Worm (Caenorhabditis elegans) whole organism, young adult: ENCODE results near the gene R04B3.2.

Source experiments
- C06A6.2 ChIP-seq: fragments of 200-800 bp; sonication (Bioruptor generic); conservative IDR thresholded peaks from 2 replicates; pipeline ENCODE4 v1.3.6; 2022; ENCODE audit warnings: missing genetic modification characterization, missing compliant biosample characterization
- F10E7.11 ChIP-seq: sonication (generic microtip); optimal IDR thresholded peaks from 2 replicates; lab custom pipeline; 2017; ENCODE audit warnings: mild to moderate bottlenecking, missing genetic modification characterization, moderate library complexity, missing compliant biosample characterization
- F33H1.4 ChIP-seq: fragments of 200-800 bp; sonication (Bioruptor generic); IDR thresholded peaks from 2 replicates; pipeline ENCODE4 v1.3.6; 2022; ENCODE audit warnings: missing genetic modification reagents, missing genetic modification characterization, missing compliant biosample characterization
- F37B4.10 ChIP-seq: fragments of 200-800 bp; sonication (Bioruptor generic); IDR thresholded peaks from 2 replicates; pipeline ENCODE4 v1.3.6; 2022; ENCODE audit warnings: missing genetic modification characterization, missing compliant biosample characterization
- F39B2.1 ChIP-seq: fragments of 200-800 bp; sonication (Bioruptor generic); IDR thresholded peaks from 2 replicates; pipeline ENCODE4 v1.3.6; 2022; ENCODE audit warnings: missing genetic modification reagents, missing genetic modification characterization, missing compliant biosample characterization
- F49E8.2 ChIP-seq: sonication (generic microtip); optimal IDR thresholded peaks from 3 replicates; lab custom pipeline; 2017; ENCODE audit warnings: missing genetic modification characterization, mild to moderate bottlenecking, missing compliant biosample characterization, antibody characterized with exemption, moderate library complexity; ENCODE audit not compliant: insufficient read depth
- F55B11.4 ChIP-seq: sonication (generic microtip); optimal IDR thresholded peaks from 2 replicates; lab custom pipeline; 2016; ENCODE audit warnings: missing compliant biosample characterization, missing genetic modification characterization, borderline replicate concordance; ENCODE audit not compliant: insufficient read depth
- K12H6.12 ChIP-seq: fragments of 200-800 bp; sonication (Bioruptor generic); optimal IDR thresholded peaks from 2 replicates; lab custom pipeline; 2018; ENCODE audit warnings: mild to moderate bottlenecking, missing genetic modification characterization, missing compliant biosample characterization
- T26A5.8 ChIP-seq: sonication (generic microtip); optimal IDR thresholded peaks from 2 replicates; lab custom pipeline; 2016; ENCODE audit warnings: missing genetic modification characterization, missing compliant biosample characterization
- Y56A3A.18 ChIP-seq: fragments of 200-800 bp; sonication (Bioruptor generic); IDR thresholded peaks from 2 replicates; pipeline ENCODE4 v1.3.6; 2022; ENCODE audit warnings: missing genetic modification reagents, missing genetic modification characterization, missing compliant biosample characterization
- Y67H2A.10 ChIP-seq: fragments of 200-800 bp; sonication (Bioruptor generic); conservative IDR thresholded peaks from 2 replicates; pipeline ENCODE4 v1.3.6; 2022; ENCODE audit warnings: missing genetic modification reagents, missing genetic modification characterization, missing compliant biosample characterization
- bed-1 ChIP-seq: fragments of 200-800 bp; sonication (Bioruptor generic); IDR thresholded peaks from 2 replicates; pipeline ENCODE4 v1.3.6; 2022; ENCODE audit warnings: missing genetic modification reagents, missing genetic modification characterization, missing compliant biosample characterization
- cebp-1 ChIP-seq, 2 experiments: fragments of 200-800 bp in 1 of 2; sonication (Bioruptor generic) in 1 of 2; sonication (generic microtip) in 1 of 2; IDR thresholded peaks in 1 of 2; optimal IDR thresholded peaks in 1 of 2; 2 replicates each; pipeline versions ENCODE4 v1.3.6 to Lab custom; 2017 to 2022; ENCODE audit warnings: missing compliant biosample characterization in 2 of 2, missing genetic modification characterization in 2 of 2, mild to moderate bottlenecking in 1 of 2, missing genetic modification reagents in 1 of 2, moderate library complexity in 1 of 2
- ceh-40 ChIP-seq: fragments of 200-800 bp; sonication (Bioruptor generic); IDR thresholded peaks from 2 replicates; pipeline ENCODE4 v1.3.6; 2022; ENCODE audit warnings: missing genetic modification characterization, missing compliant biosample characterization
- chd-7 ChIP-seq: sonication (generic microtip); optimal IDR thresholded peaks from 2 replicates; lab custom pipeline; 2016; ENCODE audit warnings: mild to moderate bottlenecking, missing genetic modification characterization, moderate library complexity, missing compliant biosample characterization
- dox-1 ChIP-seq: fragments of 200-800 bp; sonication (Bioruptor generic); IDR thresholded peaks from 2 replicates; pipeline ENCODE4 v1.3.6; 2022; ENCODE audit warnings: missing genetic modification reagents, missing genetic modification characterization, missing compliant biosample characterization
- egrh-3 ChIP-seq: fragments of 200-800 bp; sonication (Bioruptor generic); IDR thresholded peaks from 2 replicates; pipeline ENCODE4 v1.3.6; 2022; ENCODE audit warnings: missing genetic modification reagents, missing genetic modification characterization, missing compliant biosample characterization
- ekl-4 ChIP-seq: fragments of 200-800 bp; sonication (Bioruptor generic); IDR thresholded peaks from 2 replicates; pipeline ENCODE4 v1.3.6; 2022; ENCODE audit warnings: missing genetic modification reagents, missing genetic modification characterization, missing compliant biosample characterization
- gei-17 ChIP-seq: fragments of 200-800 bp; sonication (Bioruptor generic); optimal IDR thresholded peaks from 2 replicates; lab custom pipeline; 2018; ENCODE audit warnings: mild to moderate bottlenecking, missing genetic modification characterization, missing compliant biosample characterization
- hlh-12 ChIP-seq: sonication (generic microtip); optimal IDR thresholded peaks from 2 replicates; lab custom pipeline; 2016; ENCODE audit warnings: missing genetic modification characterization, missing compliant biosample characterization
- hmg-1.2 ChIP-seq: fragments of 200-800 bp; sonication (Bioruptor generic); IDR thresholded peaks from 2 replicates; pipeline ENCODE4 v1.3.6; 2022; ENCODE audit warnings: missing genetic modification reagents, missing genetic modification characterization, missing compliant biosample characterization
- let-607 ChIP-seq, 2 experiments: fragments of 200-800 bp in 1 of 2; sonication (Bioruptor generic) in 1 of 2; sonication (generic microtip) in 1 of 2; optimal IDR thresholded peaks; 2 replicates each; lab custom pipeline; 2016 to 2018; ENCODE audit warnings: mild to moderate bottlenecking in 2 of 2, missing compliant biosample characterization in 2 of 2, missing genetic modification characterization in 2 of 2, moderate library complexity in 2 of 2, missing genotype in 1 of 2
- lin-35 ChIP-seq, 3 experiments: fragments of 150-350 bp in 2 of 3; sonication (generic microtip) in 1 of 3; optimal IDR thresholded peaks; 2 replicates each; lab custom pipeline; 2014 to 2018; ENCODE audit warnings: missing biosample characterization in 3 of 3, missing genetic modification characterization in 3 of 3, missing genetic modification reagents in 3 of 3
- lin-40 ChIP-seq: sonication (generic microtip); optimal IDR thresholded peaks from 2 replicates; lab custom pipeline; 2016; ENCODE audit warnings: missing genetic modification characterization, mild to moderate bottlenecking, missing compliant biosample characterization, missing genotype, missing genetic modification reagents
- madf-10 ChIP-seq: sonication (generic microtip); optimal IDR thresholded peaks from 2 replicates; lab custom pipeline; 2016; ENCODE audit warnings: mild to moderate bottlenecking, missing genetic modification characterization, missing compliant biosample characterization
- mcd-1 ChIP-seq: fragments of 200-800 bp; sonication (Bioruptor generic); IDR thresholded peaks from 2 replicates; pipeline ENCODE4 v1.3.6; 2022; ENCODE audit warnings: missing genetic modification reagents, missing genetic modification characterization, missing compliant biosample characterization
- mes-4 ChIP-seq: sonication (generic microtip); optimal IDR thresholded peaks from 2 replicates; lab custom pipeline; 2016; ENCODE audit warnings: missing genotype, missing genetic modification characterization, missing compliant biosample characterization
- nhr-27 ChIP-seq: fragments of 200-800 bp; sonication (Bioruptor generic); optimal IDR thresholded peaks from 2 replicates; lab custom pipeline; 2018; ENCODE audit warnings: mild to moderate bottlenecking, missing genetic modification characterization, moderate library complexity, missing compliant biosample characterization
- nhr-80 ChIP-seq: sonication (generic microtip); optimal IDR thresholded peaks from 2 replicates; lab custom pipeline; 2016; ENCODE audit warnings: missing genetic modification characterization, missing compliant biosample characterization
- sdz-38 ChIP-seq: sonication (generic microtip); optimal IDR thresholded peaks from 2 replicates; lab custom pipeline; 2016; ENCODE audit warnings: missing genotype, missing genetic modification characterization, missing compliant biosample characterization
- sea-2 ChIP-seq: fragments of 200-800 bp; sonication (Bioruptor generic); IDR thresholded peaks from 2 replicates; pipeline ENCODE4 v1.3.6; 2022; ENCODE audit warnings: missing genetic modification characterization, missing compliant biosample characterization
- snpc-4 ChIP-seq, 5 experiments: fragments of 150-350 bp in 1 of 5; sonication (generic microtip) in 4 of 5; optimal IDR thresholded peaks; 2 replicates each; lab custom pipeline; 2014 to 2018; ENCODE audit warnings: missing genetic modification characterization in 5 of 5, missing biosample characterization in 3 of 5, antibody characterized with exemption in 2 of 5, mild to moderate bottlenecking in 2 of 5, missing compliant biosample characterization in 2 of 5, missing genotype in 2 of 5, moderate library complexity in 2 of 5, missing genetic modification reagents in 1 of 5
- somi-1 ChIP-seq: fragments of 200-800 bp; sonication (Bioruptor generic); optimal IDR thresholded peaks from 2 replicates; lab custom pipeline; 2018; ENCODE audit warnings: mild to moderate bottlenecking, missing genetic modification characterization, missing compliant biosample characterization
- zfh-2 ChIP-seq: fragments of 200-800 bp; sonication (Bioruptor generic); conservative IDR thresholded peaks from 2 replicates; pipeline ENCODE4 v1.3.6; 2022; ENCODE audit warnings: missing genetic modification reagents, missing genetic modification characterization, missing compliant biosample characterization
- ztf-26 ChIP-seq: sonication (generic microtip); optimal IDR thresholded peaks from 2 replicates; lab custom pipeline; 2017; ENCODE audit warnings: missing genetic modification characterization, missing compliant biosample characterization

R04B3.2 gene

DNA sequence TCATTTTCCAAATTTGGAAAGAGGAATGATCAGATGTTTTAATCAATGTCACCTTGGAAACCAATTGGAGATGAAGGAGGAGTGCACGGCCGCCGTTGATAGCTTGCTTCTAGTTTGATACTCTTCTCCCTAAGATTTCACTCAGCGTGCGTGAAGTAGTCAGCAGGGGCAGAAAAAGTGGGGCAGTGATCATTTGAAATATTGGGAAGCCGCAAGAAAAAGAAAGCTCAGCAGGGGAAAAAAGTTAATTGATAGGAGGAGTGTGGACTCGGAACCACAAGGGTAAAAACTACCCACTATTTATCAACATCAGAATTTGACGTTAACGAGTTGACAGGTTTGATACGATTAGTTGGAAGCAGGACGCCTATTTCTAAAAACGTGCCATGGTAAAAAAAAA lies 34.9 kb upstream of the R04B3.2 start, which contains the start of gene K02E10.7:
Gene K02E10.7, minus strand, starts transcription at position 101 of the 400 bp plus-strand sequence.
- TF ChIP-seq zfh-2 (GFP tag; lab: Robert Waterston, UW): no peak
- no peak for TF ChIP-seq Y56A3A.18 (GFP tag; lab: Robert Waterston, UW)
- no peak for TF ChIP-seq lin-35 (GFP tag; optimal IDR thresholded peaks at IDR 0.05; lab: Kevin White, UChicago)
- no peak for TF ChIP-seq hlh-12 (tag; lab: Kevin White, UChicago)
- TF ChIP-seq ekl-4 (GFP tag; lab: Robert Waterston, UW): no peak
- TF ChIP-seq nhr-27 (tag; lab: Kevin White, UChicago): no peak
- no peak for TF ChIP-seq F49E8.2 (tag; lab: Kevin White, UChicago)
- no peak for TF ChIP-seq F37B4.10

DNA sequence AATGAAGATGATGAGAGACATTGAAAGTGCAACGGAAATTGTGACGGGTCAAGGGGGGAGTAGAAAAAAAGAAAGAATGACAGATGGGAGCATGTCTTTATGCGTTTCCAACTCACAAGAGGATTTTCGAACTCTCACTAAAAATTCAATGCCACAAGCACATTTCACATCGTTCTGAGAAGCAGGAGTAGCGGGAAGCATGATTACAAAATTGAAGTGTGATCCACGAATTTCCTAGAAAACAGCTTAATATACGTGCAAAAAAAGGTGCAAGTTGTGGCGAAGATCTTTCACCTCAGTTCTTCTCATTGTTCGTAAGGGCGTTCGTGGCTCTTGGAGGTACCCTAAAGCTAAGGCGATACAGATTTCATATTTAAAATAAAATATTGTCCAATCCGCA lies 33.2 kb upstream of the R04B3.2 start:
- no peak for TF ChIP-seq F55B11.4 (tag; lab: Kevin White, UChicago)
- no peak for TF ChIP-seq let-607 (tag; optimal IDR thresholded peaks at IDR 0.05; lab: Kevin White, UChicago)
- no peak for TF ChIP-seq ceh-40 (GFP tag; lab: Robert Waterston, UW)
- no peak for TF ChIP-seq mes-4 (tag; lab: Kevin White, UChicago)
- TF ChIP-seq bed-1: no peak
- TF ChIP-seq gei-17: no peak
- no peak for TF ChIP-seq F33H1.4

DNA sequence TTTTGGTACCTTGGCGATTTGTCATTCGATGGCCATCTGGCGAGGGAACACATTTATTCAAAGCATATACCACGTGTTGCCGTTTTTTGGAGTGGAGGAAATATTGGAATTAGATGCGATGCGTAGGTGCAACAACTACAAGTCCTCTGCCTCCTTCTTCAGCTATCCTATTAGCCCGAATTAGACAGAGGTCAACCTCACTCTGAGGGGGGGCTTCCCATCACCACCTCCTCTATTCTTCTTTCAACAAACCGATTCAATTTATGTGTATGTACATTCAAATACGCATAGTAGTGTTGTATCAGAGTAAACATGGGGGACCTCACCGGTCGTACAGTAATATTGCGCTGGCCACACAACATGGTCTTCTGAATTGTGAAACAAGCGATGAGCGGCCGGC lies 24.3 kb upstream of the R04B3.2 start:
- TF ChIP-seq sdz-38 (tag; lab: Kevin White, UChicago) (no peak), F39B2.1 (GFP tag; lab: Robert Waterston, UW) (no peak), Y56A3A.18 (GFP tag; lab: Robert Waterston, UW) (no peak)

DNA sequence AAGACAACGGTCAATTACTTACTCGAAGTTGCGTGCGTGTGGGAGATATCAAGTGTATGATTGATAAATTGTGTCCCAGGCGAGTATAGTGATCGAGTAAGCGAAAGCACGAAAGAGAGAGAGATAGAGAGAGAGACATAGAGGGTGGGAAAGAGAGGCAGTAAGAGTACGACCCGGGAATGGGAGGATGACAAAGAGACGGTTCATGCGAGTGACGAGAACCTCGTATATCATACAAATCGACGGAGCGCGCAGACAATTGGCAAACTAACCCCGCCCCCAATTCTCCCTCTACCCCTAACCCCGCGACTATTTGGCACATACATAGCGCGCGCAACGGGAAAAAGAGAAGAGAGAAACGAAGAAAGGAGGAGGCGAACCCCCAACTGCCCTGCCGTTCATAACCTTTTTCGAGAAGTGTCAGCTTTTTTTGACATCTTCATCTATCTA lies 22.4 kb upstream of the R04B3.2 start, which contains the start of gene rabr-1:
Gene rabr-1, plus strand, starts transcription at position 316 of the 450 bp plus-strand sequence.
- peak; percentile 49; the same call in 1 of the 2 replicates for TF ChIP-seq egrh-3
- no peak for TF ChIP-seq sea-2 (GFP tag; lab: Robert Waterston, UW)
- TF ChIP-seq K12H6.12 (tag; lab: Kevin White, UChicago): peak; percentile 23
- peak; percentile 44 for TF ChIP-seq chd-7 (tag; lab: Kevin White, UChicago)
- TF ChIP-seq Y67H2A.10 (GFP tag; lab: Robert Waterston, UW): no peak
- TF ChIP-seq madf-10 (tag; lab: Kevin White, UChicago): no peak
- peak; percentile 71 for TF ChIP-seq dox-1
- TF ChIP-seq ztf-26 (tag; lab: Kevin White, UChicago): peak; percentile 67
- TF ChIP-seq mcd-1 (GFP tag; lab: Robert Waterston, UW): 0 out of 2 replicates have a peak, but pooled peaks have one; percentile 24
- TF ChIP-seq T26A5.8 (tag; lab: Kevin White, UChicago): no peak
- peak; percentile 43; the same call in 1 of the 2 replicates for TF ChIP-seq hmg-1.2 (GFP tag; lab: Robert Waterston, UW)
- peak; percentile 24 for TF ChIP-seq nhr-80 (tag; lab: Kevin White, UChicago)
- peak; percentile 89 for TF ChIP-seq zfh-2 (GFP tag; lab: Robert Waterston, UW)
- TF ChIP-seq somi-1 (GFP tag; lab: Kevin White, UChicago): peak; percentile 28
- TF ChIP-seq gei-17: peak; percentile 14
- TF ChIP-seq lin-40 (tag; lab: Kevin White, UChicago): peak; percentile 4
- TF ChIP-seq cebp-1 (GFP tag; IDR thresholded peaks at IDR 0.05; lab: Robert Waterston, UW): no peak
- TF ChIP-seq cebp-1 (tag; optimal IDR thresholded peaks at IDR 0.05; lab: Kevin White, UChicago): no peak
- no peak for TF ChIP-seq snpc-4 (GFP tag; optimal IDR thresholded peaks at IDR 0.05; lab: Kevin White, UChicago)
- peak in 1 of 4 experiments; percentile 31 for TF ChIP-seq snpc-4 (tag; optimal IDR thresholded peaks at IDR 0.05; lab: Kevin White, UChicago)
- 0 out of 2 replicates have a peak, but pooled peaks have one; percentile 31 for TF ChIP-seq C06A6.2 (GFP tag; lab: Robert Waterston, UW)
- TF ChIP-seq F10E7.11 (tag; lab: Kevin White, UChicago): peak; percentile 22
